Worm (Caenorhabditis elegans): ENCODE measurements around the gene T16A1.5.

The T16A1.5 gene

ce11 chrII:2083726-2084179, at the start of gene T16A1.5, which contains the start of gene fbxc-49:
T16A1.5 (minus strand) TSS chrII:2083826.
fbxc-49 (plus strand) TSS chrII:2084129.
- TF ChIP-seq aptf-2 (GFP tag; conservative IDR thresholded peaks at IDR 0.05) = no peak
- no peak for TF ChIP-seq B0336.3 (GFP tag; IDR thresholded peaks at IDR 0.05)
- TF ChIP-seq ceh-40 (GFP tag; IDR thresholded peaks at IDR 0.05) = no peak
- TF ChIP-seq xnd-1 (tag; optimal IDR thresholded peaks at IDR 0.05) = no peak
- TF ChIP-seq nhr-90 (tag; optimal IDR thresholded peaks at IDR 0.05) = no peak
- TF ChIP-seq lin-40 (tag; optimal IDR thresholded peaks at IDR 0.05) = no peak
- TF ChIP-seq lsy-27 (tag; optimal IDR thresholded peaks at IDR 0.05; ENCODE audit: borderline replicate concordance, insufficient read depth) = no peak
- TF ChIP-seq Y56A3A.18 (GFP tag; IDR thresholded peaks at IDR 0.05) = no peak
- TF ChIP-seq nfyb-1 (GFP tag; IDR thresholded peaks at IDR 0.05) = no peak
- TF ChIP-seq bed-2 (GFP tag; IDR thresholded peaks at IDR 0.05) = no peak
- no peak for TF ChIP-seq egl-18 (GFP tag; IDR thresholded peaks at IDR 0.05)
- no peak for TF ChIP-seq F33H1.4 (GFP tag; IDR thresholded peaks at IDR 0.05)
- TF ChIP-seq madf-10 (tag; optimal IDR thresholded peaks at IDR 0.05) = no peak
- TF ChIP-seq T26A5.8 (tag; optimal IDR thresholded peaks at IDR 0.05) = no peak
- TF ChIP-seq snpc-4 (GFP tag; optimal IDR thresholded peaks at IDR 0.05) = no peak
- TF ChIP-seq snpc-4 (tag; optimal IDR thresholded peaks at IDR 0.05) = no peak
- no peak for TF ChIP-seq D2030.7 (GFP tag; IDR thresholded peaks at IDR 0.05)
- no peak for TF ChIP-seq Y53F4B.3 (GFP tag; IDR thresholded peaks at IDR 0.05)

- TF ChIP-seq bed-2 (GFP tag; IDR thresholded peaks at IDR 0.05) (no peak), ets-4 (GFP tag; optimal IDR thresholded peaks at IDR 0.05) (no peak), ccch-3 (GFP tag; optimal IDR thresholded peaks at IDR 0.05) (no peak), B0035.1 (tag; optimal IDR thresholded peaks at IDR 0.05) (no peak), ZK185.1 (tag; optimal IDR thresholded peaks at IDR 0.05; ENCODE audit: poor library complexity, severe bottlenecking) (no peak), hlh-26 (GFP tag; conservative IDR thresholded peaks at IDR 0.05) (no peak), ceh-58 (GFP tag; IDR thresholded peaks at IDR 0.05) (no peak), cebp-2 (GFP tag; IDR thresholded peaks at IDR 0.05) (no peak), nhr-27 (tag; optimal IDR thresholded peaks at IDR 0.05) (no peak), nhr-90 (tag; optimal IDR thresholded peaks at IDR 0.05) (no peak), rcor-1 (GFP tag; IDR thresholded peaks at IDR 0.05) (no peak)
Measured at ce11 chrII:2130770-2131169, 47.1 kb upstream of the T16A1.5 start, which contains the start of gene sdz-28. sdz-28 (plus strand) TSS chrII:2131070.

ce11 chrII:2122762-2123161, 39.1 kb upstream of the T16A1.5 start:
- TF ChIP-seq ZK185.1 (tag; optimal IDR thresholded peaks at IDR 0.05; ENCODE audit: poor library complexity, severe bottlenecking) (no peak), Y53F4B.3 (GFP tag; IDR thresholded peaks at IDR 0.05) (no peak), sdz-38 (tag; optimal IDR thresholded peaks at IDR 0.05) (no peak), hmg-1.2 (GFP tag; IDR thresholded peaks at IDR 0.05) (no peak), T26A5.8 (tag; optimal IDR thresholded peaks at IDR 0.05) (no peak), let-607 (tag; optimal IDR thresholded peaks at IDR 0.05) (no peak), ztf-22 (GFP tag; optimal IDR thresholded peaks at IDR 0.05) (no peak), egl-44 (GFP tag; IDR thresholded peaks at IDR 0.05) (no peak), F22D6.2 (tag; optimal IDR thresholded peaks at IDR 0.05) (no peak), hsf-1 (GFP tag; IDR thresholded peaks at IDR 0.05) (no peak), nhr-90 (tag; optimal IDR thresholded peaks at IDR 0.05) (no peak), aptf-2 (GFP tag; conservative IDR thresholded peaks at IDR 0.05) (no peak), nhr-179 (tag; optimal IDR thresholded peaks at IDR 0.05) (no peak), egrh-3 (GFP tag; IDR thresholded peaks at IDR 0.05) (no peak), rec-8 (tag; optimal IDR thresholded peaks at IDR 0.05) (no peak), mes-4 (tag; optimal IDR thresholded peaks at IDR 0.05) (no peak), die-1 (tag; optimal IDR thresholded peaks at IDR 0.05) (no peak)

All from whole organism, young adult.